Fruit fly (Drosophila melanogaster): ENCODE measurements around the gene eIF2beta.

The eIF2beta gene

dm6 chr3L:12490418-12491035, 36.0 kb downstream of the eIF2beta start, which contains the start of gene CG10660 (continued):
- TF ChIP-seq CG2712 (tag; optimal IDR thresholded peaks at IDR 0.05) (peak; percentile 91), oc (tag; optimal IDR thresholded peaks at IDR 0.05) (peak; percentile 92), pzg (GFP tag; optimal IDR thresholded peaks at IDR 0.05) (no peak), Rx (GFP tag; IDR thresholded peaks at IDR 0.05) (peak; percentile 82), CG15514 (GFP tag; optimal IDR thresholded peaks at IDR 0.05) (peak; percentile 49), CG43689 (GFP tag; IDR thresholded peaks at IDR 0.05) (0 out of 2 replicates have a peak, but pooled peaks have one; percentile 18), bab2 (GFP tag; optimal IDR thresholded peaks at IDR 0.05) (peak; percentile 79), HmgZ (tag; optimal IDR thresholded peaks at IDR 0.05) (peak; percentile 86), CG10366 (GFP tag; IDR thresholded peaks at IDR 0.05) (peak; percentile 88), CG15696 (tag; optimal IDR thresholded peaks at IDR 0.05) (peak; percentile 12), CG32772 (GFP tag; IDR thresholded peaks at IDR 0.05) (peak; percentile 77), CG10654 (GFP tag; optimal IDR thresholded peaks at IDR 0.05) (peak; percentile 95), HLH4C (GFP tag; IDR thresholded peaks at IDR 0.05; ENCODE audit: partially characterized antibody) (no peak), sob (GFP tag; IDR thresholded peaks at IDR 0.05) (peak; percentile 74), dm (GFP tag; optimal IDR thresholded peaks at IDR 0.05) (peak; percentile 56), CG15011 (GFP tag; optimal IDR thresholded peaks at IDR 0.05) (peak; percentile 79), CG13424 (tag; optimal IDR thresholded peaks at IDR 0.05) (peak; percentile 86), CG10267 (tag; optimal IDR thresholded peaks at IDR 0.05) (peak; percentile 83), ssp (GFP tag; IDR thresholded peaks at IDR 0.05) (peak; percentile 62), gem (tag; optimal IDR thresholded peaks at IDR 0.05) (peak; percentile 94), sqz (GFP tag; optimal IDR thresholded peaks at IDR 0.05) (peak; percentile 64), CG30431 (GFP tag; optimal IDR thresholded peaks at IDR 0.05) (peak; percentile 73), MESR4 (GFP tag; optimal IDR thresholded peaks at IDR 0.05) (peak; percentile 39), usp (GFP tag; optimal IDR thresholded peaks at IDR 0.05) (no peak), Ets97D (GFP tag; optimal IDR thresholded peaks at IDR 0.05) (peak; percentile 39), CG9797 (GFP tag; optimal IDR thresholded peaks at IDR 0.05) (peak; percentile 13), CG17361 (GFP tag; IDR thresholded peaks at IDR 0.05) (peak; percentile 87), gt (GFP tag; IDR thresholded peaks at IDR 0.05) (no peak), Usf (GFP tag; optimal IDR thresholded peaks at IDR 0.05) (peak; percentile 60), sens-2 (GFP tag; IDR thresholded peaks at IDR 0.05) (peak; percentile 68), sna (GFP tag; IDR thresholded peaks at IDR 0.05; ENCODE audit: partially characterized antibody) (no peak), Optix (GFP tag; IDR thresholded peaks at IDR 0.05) (peak; percentile 85), lilli (GFP tag; optimal IDR thresholded peaks at IDR 0.05) (peak; percentile 88), cwo (GFP tag; optimal IDR thresholded peaks at IDR 0.05) (peak; percentile 75), Max (GFP tag; optimal IDR thresholded peaks at IDR 0.05) (peak; percentile 65), CG30020 (tag; optimal IDR thresholded peaks at IDR 0.05) (peak; percentile 32), zf30C (GFP tag; optimal IDR thresholded peaks at IDR 0.05) (no peak), PHDP (tag; optimal IDR thresholded peaks at IDR 0.05) (peak; percentile 94), croc (GFP tag; conservative IDR thresholded peaks at IDR 0.05) (peak; percentile 63), CG18476 (GFP tag; optimal IDR thresholded peaks at IDR 0.05) (peak; percentile 87), NfI (GFP tag; optimal IDR thresholded peaks at IDR 0.05) (peak; percentile 81), CG9727 (GFP tag; optimal IDR thresholded peaks at IDR 0.05) (peak; percentile 84), CG4707 (GFP tag; optimal IDR thresholded peaks at IDR 0.05) (peak; percentile 73), E2f2 (GFP tag; IDR thresholded peaks at IDR 0.05) (peak; percentile 71), emc (GFP tag; optimal IDR thresholded peaks at IDR 0.05) (no peak), Dref (GFP tag; IDR thresholded peaks at IDR 0.05) (no peak), stc (GFP tag; IDR thresholded peaks at IDR 0.05) (peak; percentile 90), mirr (GFP tag; optimal IDR thresholded peaks at IDR 0.05) (peak; percentile 13), twi (tag; optimal IDR thresholded peaks at IDR 0.05) (peak; percentile 68), pb (GFP tag; optimal IDR thresholded peaks at IDR 0.05) (peak; percentile 45)
